Fruit fly (Drosophila melanogaster) Kc167 (cell line): Measurements from ENCODE around the gene Clk.

Source experiments
- Myc ChIP-seq: fragments of >200 bp; optimal IDR thresholded peaks from 2 replicates; lab custom pipeline; 2017; ENCODE audit warnings: missing external identifiers
- Sin3A ChIP-seq: fragments of >200 bp; optimal IDR thresholded peaks from 2 replicates; lab custom pipeline; 2018; ENCODE audit warnings: missing external identifiers
- insv ChIP-seq: fragments of >200 bp; optimal IDR thresholded peaks from 3 replicates; lab custom pipeline; 2018; ENCODE audit warnings: missing external identifiers
- psq ChIP-seq: fragments of >200 bp; optimal IDR thresholded peaks from 2 replicates; lab custom pipeline; 2017; ENCODE audit warnings: missing external identifiers
- ttk ChIP-seq: sonication (Bioruptor generic); optimal IDR thresholded peaks from 2 replicates; lab custom pipeline; 2017; ENCODE audit warnings: missing external identifiers

dm6 chr3L:7805336-7805803 lies 30.0 kb upstream of the Clk start:
- TF ChIP-seq insv (lab: Kevin White, UChicago), result no peak
- no peak for TF ChIP-seq ttk
- no peak for TF ChIP-seq Myc (lab: Kevin White, UChicago)
- TF ChIP-seq psq (lab: Kevin White, UChicago), result no peak
- no peak for TF ChIP-seq Sin3A (lab: Kevin White, UChicago)
